Worm (Caenorhabditis elegans) whole organism, late embryonic: ENCODE results near the gene plx-2.

Source experiments
- C08G9.2 ChIP-seq: sonication (generic microtip); optimal IDR thresholded peaks from 2 replicates; lab custom pipeline; 2016; ENCODE audit warnings: mild to moderate bottlenecking, missing genetic modification characterization, moderate library complexity, missing compliant biosample characterization
- C38D4.7 ChIP-seq: fragments of 200-800 bp; sonication (Bioruptor generic); optimal IDR thresholded peaks from 2 replicates; lab custom pipeline; 2018; ENCODE audit warnings: mild to moderate bottlenecking, missing genetic modification characterization, moderate library complexity, missing compliant biosample characterization
- F13H6.1 ChIP-seq: sonication (generic microtip); optimal IDR thresholded peaks from 2 replicates; lab custom pipeline; 2016; ENCODE audit warnings: missing genetic modification characterization, missing compliant biosample characterization
- T23F11.4 ChIP-seq: fragments of 200-800 bp; sonication (Bioruptor generic); optimal IDR thresholded peaks from 2 replicates; lab custom pipeline; 2018; ENCODE audit warnings: mild to moderate bottlenecking, missing genetic modification characterization, missing compliant biosample characterization
- ama-1 ChIP-seq: fragments of 150-350 bp; optimal IDR thresholded peaks from 2 replicates; lab custom pipeline; 2014
- ceh-19 ChIP-seq: fragments of 200-800 bp; sonication (Bioruptor generic); optimal IDR thresholded peaks from 2 replicates; lab custom pipeline; 2018; ENCODE audit warnings: mild to moderate bottlenecking, missing genetic modification characterization, missing compliant biosample characterization
- ceh-2 ChIP-seq: sonication (generic microtip); optimal IDR thresholded peaks from 2 replicates; lab custom pipeline; 2016; ENCODE audit warnings: missing genotype, missing genetic modification characterization, missing compliant biosample characterization
- ceh-24 ChIP-seq: sonication (generic microtip); optimal IDR thresholded peaks from 2 replicates; lab custom pipeline; 2016; ENCODE audit warnings: mild to moderate bottlenecking, missing genetic modification characterization, missing compliant biosample characterization
- ceh-31 ChIP-seq: sonication (generic microtip); optimal IDR thresholded peaks from 2 replicates; lab custom pipeline; 2016; ENCODE audit warnings: missing genetic modification characterization, missing compliant biosample characterization
- ceh-45 ChIP-seq: fragments of 200-800 bp; sonication (Bioruptor generic); IDR thresholded peaks from 2 replicates; pipeline ENCODE4 v1.3.6; 2022; ENCODE audit warnings: missing genetic modification reagents, missing genetic modification characterization, missing compliant biosample characterization
- ceh-48 ChIP-seq: sonication (generic microtip); optimal IDR thresholded peaks from 2 replicates; lab custom pipeline; 2016; ENCODE audit warnings: missing genetic modification characterization, inconsistent platforms, missing compliant biosample characterization
- che-1 ChIP-seq: sonication (generic microtip); optimal IDR thresholded peaks from 2 replicates; lab custom pipeline; 2016; ENCODE audit warnings: mild to moderate bottlenecking, missing genetic modification characterization, missing compliant biosample characterization
- dmd-4 ChIP-seq: sonication (generic microtip); optimal IDR thresholded peaks from 2 replicates; lab custom pipeline; 2016; ENCODE audit warnings: borderline replicate concordance, missing genetic modification characterization, missing compliant biosample characterization
- elt-2 ChIP-seq: sonication (generic microtip); optimal IDR thresholded peaks from 2 replicates; lab custom pipeline; 2016; ENCODE audit warnings: missing genetic modification reagents, missing genetic modification characterization, missing compliant biosample characterization
- ets-4 ChIP-seq: sonication (generic microtip); optimal IDR thresholded peaks from 2 replicates; lab custom pipeline; 2016; ENCODE audit warnings: missing genetic modification characterization, missing compliant biosample characterization
- eyg-1 ChIP-seq: sonication (generic microtip); optimal IDR thresholded peaks from 2 replicates; lab custom pipeline; 2016; ENCODE audit warnings: missing genotype, missing genetic modification characterization, missing compliant biosample characterization
- fkh-10 ChIP-seq: fragments of 150-350 bp; optimal IDR thresholded peaks from 2 replicates; lab custom pipeline; 2014; ENCODE audit warnings: missing biosample characterization, missing genetic modification reagents, missing genetic modification characterization
- fkh-6 ChIP-seq: sonication (generic microtip); optimal IDR thresholded peaks from 2 replicates; lab custom pipeline; 2016; ENCODE audit warnings: missing genetic modification characterization, missing compliant biosample characterization
- hlh-30 ChIP-seq: sonication (generic microtip); optimal IDR thresholded peaks from 2 replicates; lab custom pipeline; 2017; ENCODE audit warnings: antibody characterized with exemption, missing genetic modification characterization, missing compliant biosample characterization; ENCODE audit not compliant: insufficient read depth
- hlh-8 ChIP-seq: sonication (generic microtip); optimal IDR thresholded peaks from 2 replicates; lab custom pipeline; 2016; ENCODE audit warnings: missing genotype, missing genetic modification characterization, missing compliant biosample characterization
- lin-11 ChIP-seq: fragments of 200-800 bp; sonication (Bioruptor generic); optimal IDR thresholded peaks from 2 replicates; lab custom pipeline; 2018; ENCODE audit warnings: mild to moderate bottlenecking, missing genetic modification characterization, missing compliant biosample characterization
- nfya-1 ChIP-seq: sonication (generic microtip); optimal IDR thresholded peaks from 2 replicates; lab custom pipeline; 2017; ENCODE audit warnings: missing genetic modification characterization, mild to moderate bottlenecking, missing compliant biosample characterization, antibody characterized with exemption, moderate library complexity
- nhr-232 ChIP-seq: sonication (generic microtip); optimal IDR thresholded peaks from 2 replicates; lab custom pipeline; 2016; ENCODE audit warnings: missing genetic modification characterization, missing compliant biosample characterization
- npax-4 ChIP-seq: sonication (generic microtip); optimal IDR thresholded peaks from 2 replicates; lab custom pipeline; 2016; ENCODE audit warnings: missing genetic modification characterization, missing compliant biosample characterization
- pros-1 ChIP-seq: fragments of 150-350 bp; optimal IDR thresholded peaks from 2 replicates; lab custom pipeline; 2014; ENCODE audit warnings: missing biosample characterization, missing genetic modification reagents, missing genetic modification characterization
- rnt-1 ChIP-seq: sonication (generic microtip); optimal IDR thresholded peaks from 2 replicates; lab custom pipeline; 2016; ENCODE audit warnings: missing genetic modification characterization, missing compliant biosample characterization
- sdc-2 ChIP-seq: sonication (generic microtip); optimal IDR thresholded peaks from 2 replicates; lab custom pipeline; 2016; ENCODE audit warnings: missing genotype, missing genetic modification characterization, missing compliant biosample characterization
- sox-2 ChIP-seq: fragments of 200-800 bp; sonication (Bioruptor generic); IDR thresholded peaks from 2 replicates; pipeline ENCODE4 v1.3.6; 2022; ENCODE audit warnings: missing genetic modification reagents, missing genetic modification characterization, missing compliant biosample characterization
- syd-9 ChIP-seq: sonication (generic microtip); optimal IDR thresholded peaks from 2 replicates; lab custom pipeline; 2016; ENCODE audit warnings: mild to moderate bottlenecking, missing genetic modification characterization, moderate library complexity, missing compliant biosample characterization
- tbx-2 ChIP-seq: sonication (generic microtip); optimal IDR thresholded peaks from 2 replicates; lab custom pipeline; 2016; ENCODE audit warnings: missing genetic modification characterization, missing compliant biosample characterization
- ttx-3 ChIP-seq: sonication (generic microtip); optimal IDR thresholded peaks from 2 replicates; lab custom pipeline; 2016; ENCODE audit warnings: missing genetic modification reagents, missing genetic modification characterization, missing compliant biosample characterization
- unc-3 ChIP-seq, 2 experiments: fragments of 200-800 bp in 1 of 2; sonication (Bioruptor generic) in 1 of 2; sonication (generic microtip) in 1 of 2; conservative IDR thresholded peaks in 1 of 2; optimal IDR thresholded peaks in 1 of 2; 2 replicates each; pipeline versions ENCODE4 v1.3.6 to Lab custom; 2016 to 2022; ENCODE audit warnings: missing compliant biosample characterization in 2 of 2, missing genetic modification characterization in 2 of 2, missing genetic modification reagents in 1 of 2
- unc-42 ChIP-seq: sonication (generic microtip); optimal IDR thresholded peaks from 2 replicates; lab custom pipeline; 2016; ENCODE audit warnings: missing genotype, missing genetic modification characterization, missing compliant biosample characterization
- unc-55 ChIP-seq: sonication (generic microtip); optimal IDR thresholded peaks from 2 replicates; lab custom pipeline; 2017; ENCODE audit warnings: missing biosample characterization, missing genetic modification reagents, missing genetic modification characterization
- unc-86 ChIP-seq: sonication (generic microtip); optimal IDR thresholded peaks from 2 replicates; lab custom pipeline; 2016; ENCODE audit warnings: missing genetic modification characterization, missing compliant biosample characterization
- zip-5 ChIP-seq: sonication (generic microtip); optimal IDR thresholded peaks from 2 replicates; lab custom pipeline; 2016; ENCODE audit warnings: missing genetic modification characterization, missing compliant biosample characterization

The plx-2 gene

DNA sequence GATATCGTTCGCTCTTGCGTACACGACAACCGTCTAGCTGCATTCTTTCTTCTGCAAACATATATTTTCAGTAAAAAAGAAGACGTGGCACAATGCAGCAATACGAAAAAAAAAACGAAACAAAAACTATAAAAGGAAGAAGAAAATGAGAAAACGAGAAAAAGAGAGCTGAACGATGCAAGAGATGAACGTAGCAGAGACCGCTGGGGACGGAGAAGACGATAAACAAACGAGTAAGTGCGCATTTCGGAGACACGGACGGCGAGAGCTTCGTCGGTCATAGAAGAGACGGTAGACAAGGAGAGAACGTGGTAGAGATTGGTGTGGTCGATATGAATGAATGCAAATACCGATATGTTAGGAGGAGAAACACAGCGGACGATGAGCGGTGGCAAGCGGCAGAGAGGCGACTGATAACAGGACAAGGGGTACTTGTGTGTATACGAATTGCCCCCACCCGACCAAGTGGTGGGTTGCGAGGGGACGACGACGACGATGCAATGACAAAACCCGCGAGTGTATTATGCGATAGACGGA is 13.3 kb upstream of the plx-2 start, which contains the start of gene K04B12.2 (continued):
- TF ChIP-seq T23F11.4 (GFP tag; lab: Kevin White, UChicago) (no peak), ceh-45 (GFP tag; lab: Robert Waterston, UW) (no peak), hlh-8 (tag; lab: Kevin White, UChicago) (no peak), ets-4 (tag; lab: Kevin White, UChicago) (peak; percentile 37), sox-2 (no peak), ttx-3 (tag; lab: Kevin White, UChicago) (no peak), unc-42 (no peak), C08G9.2 (tag; lab: Kevin White, UChicago) (peak; percentile 29), ceh-2 (no peak), fkh-6 (tag; lab: Kevin White, UChicago) (no peak), ama-1 (no peak), pros-1 (tag; lab: Kevin White, UChicago) (no peak), rnt-1 (tag; lab: Kevin White, UChicago) (peak; percentile 25), ceh-24 (no peak), zip-5 (no peak), unc-3 (GFP tag; conservative IDR thresholded peaks at IDR 0.05; lab: Robert Waterston, UW) (no peak), unc-3 (tag; optimal IDR thresholded peaks at IDR 0.05; lab: Kevin White, UChicago) (no peak)

DNA sequence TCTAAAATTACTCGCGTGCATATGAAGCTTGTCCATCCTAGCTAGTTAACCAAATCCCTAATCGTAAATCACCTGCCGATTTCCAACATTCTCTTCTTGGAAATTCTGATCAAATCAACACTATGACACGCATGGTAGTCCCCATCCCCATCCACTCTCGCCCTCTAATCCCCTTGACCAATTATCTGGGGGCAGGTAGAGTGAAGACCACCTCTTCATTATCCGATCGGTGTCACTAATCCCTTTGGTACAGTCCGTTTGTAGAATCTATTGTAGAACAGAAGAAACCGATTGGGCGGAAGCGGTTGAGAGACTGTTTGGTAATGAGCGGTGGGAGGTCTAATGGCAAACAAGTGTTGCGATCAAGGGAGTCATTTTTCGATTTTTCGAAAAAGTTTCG is 12.4 kb upstream of the plx-2 start:
- TF ChIP-seq C08G9.2 (tag; lab: Kevin White, UChicago) (no peak), npax-4 (tag; lab: Kevin White, UChicago) (no peak), hlh-30 (tag; lab: Kevin White, UChicago) (no peak), ceh-31 (tag; lab: Kevin White, UChicago) (peak; percentile 3), lin-11 (no peak), elt-2 (tag; lab: Kevin White, UChicago) (no peak), nhr-232 (tag; lab: Kevin White, UChicago) (no peak), C38D4.7 (GFP tag; lab: Kevin White, UChicago) (no peak), sdc-2 (tag; lab: Kevin White, UChicago) (no peak), ttx-3 (tag; lab: Kevin White, UChicago) (no peak), F13H6.1 (tag; lab: Kevin White, UChicago) (no peak), fkh-6 (tag; lab: Kevin White, UChicago) (no peak), che-1 (tag; lab: Kevin White, UChicago) (no peak), tbx-2 (tag; lab: Kevin White, UChicago) (peak; percentile 8), ceh-2 (no peak), nfya-1 (tag; lab: Kevin White, UChicago) (no peak), dmd-4 (tag; lab: Kevin White, UChicago) (no peak), fkh-10 (GFP tag; lab: Kevin White, UChicago) (no peak)

DNA sequence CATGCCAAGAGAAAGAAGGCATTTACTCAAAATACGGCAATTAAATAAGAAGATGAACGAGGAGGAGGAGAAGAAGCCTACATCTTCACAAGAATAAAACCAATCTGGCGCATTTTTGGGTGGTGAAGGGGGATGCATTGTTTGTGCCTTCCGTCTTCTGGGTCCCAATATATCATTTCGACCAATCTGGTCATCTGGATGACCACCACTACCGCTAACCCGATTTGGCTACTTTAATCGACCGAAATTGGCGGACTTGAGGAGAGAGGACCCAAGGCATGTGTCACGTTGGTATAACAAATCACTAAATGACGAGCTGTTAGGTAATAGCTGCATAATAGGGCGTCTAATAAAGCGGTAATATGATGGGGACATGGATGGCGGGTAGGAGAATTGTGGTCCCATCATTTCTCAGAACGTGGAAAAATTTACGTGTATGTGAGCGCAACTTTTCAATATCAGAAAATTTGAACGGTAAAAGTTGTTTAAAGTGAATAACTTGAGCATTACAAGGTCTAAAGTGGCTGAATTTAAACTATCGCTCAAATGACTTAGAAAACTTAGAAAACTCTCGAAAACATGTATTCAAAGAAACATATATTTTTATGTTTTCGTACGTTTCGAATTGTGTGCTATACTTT is 9.1 kb upstream of the plx-2 start:
- TF ChIP-seq unc-42 (peak; percentile 80), ceh-48 (tag; lab: Kevin White, UChicago) (peak; percentile 10), syd-9 (tag; lab: Kevin White, UChicago) (no peak)

DNA sequence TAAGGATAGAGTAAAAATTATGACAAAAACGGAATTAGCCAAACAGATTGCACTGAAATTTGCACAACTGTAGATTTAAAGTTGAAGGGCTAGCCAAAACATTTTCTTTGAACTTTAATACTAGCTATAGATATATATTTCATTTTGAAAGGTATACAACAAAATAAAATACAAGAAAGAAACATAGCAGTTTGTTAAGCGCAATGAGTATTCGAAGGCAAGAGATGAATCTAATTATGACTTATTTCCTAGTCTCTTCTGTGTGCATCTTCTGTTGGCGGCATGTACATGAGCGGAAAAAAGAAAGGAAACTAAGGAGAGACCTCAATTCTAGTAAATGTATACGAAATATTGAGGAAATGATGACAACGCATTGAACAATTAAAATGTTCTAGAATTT is 7.4 kb upstream of the plx-2 start:
- no peak for TF ChIP-seq eyg-1 (tag; lab: Kevin White, UChicago)
- peak; percentile 69 for TF ChIP-seq unc-42
- TF ChIP-seq, all 69 proteins: peak for 1

DNA sequence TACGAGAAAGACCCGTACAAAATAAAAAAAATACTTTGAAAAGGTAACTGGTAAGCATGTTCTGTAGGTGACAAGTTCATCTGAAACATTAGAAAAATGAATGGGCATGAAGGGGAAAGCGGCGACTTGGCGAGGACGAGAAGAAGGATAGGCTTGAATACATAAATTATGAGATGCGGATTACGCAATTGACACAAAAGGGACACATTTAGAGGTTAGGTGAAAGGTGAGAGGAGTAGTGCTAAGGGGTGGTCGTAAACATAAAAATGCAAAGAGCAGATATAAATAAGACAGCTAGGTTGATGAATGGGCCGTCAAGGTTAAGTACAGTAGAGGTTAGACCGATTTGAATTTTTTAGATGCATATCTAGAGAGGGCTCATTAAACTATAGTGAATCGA is 4.1 kb upstream of the plx-2 start:
- TF ChIP-seq unc-55 (GFP tag; lab: Kevin White, UChicago), result peak; percentile 70
- TF ChIP-seq unc-86, result no peak
- TF ChIP-seq ceh-19 (GFP tag; lab: Kevin White, UChicago), result no peak
